Worm (Caenorhabditis elegans) whole organism, early embryonic: ENCODE results near the gene pid-1.

Experiments used
- B0310.2 ChIP-seq: sonication (generic microtip); optimal IDR thresholded peaks from 2 replicates; lab custom pipeline; 2016; ENCODE audit warnings: mild to moderate bottlenecking, missing genetic modification characterization, missing compliant biosample characterization
- aly-1 ChIP-seq: sonication (generic microtip); optimal IDR thresholded peaks from 2 replicates; lab custom pipeline; 2016; ENCODE audit warnings: missing genetic modification characterization, missing compliant biosample characterization
- ama-1 ChIP-seq: fragments of 150-350 bp; optimal IDR thresholded peaks from 2 replicates; lab custom pipeline; 2014
- ceh-13 ChIP-seq: fragments of 200-800 bp; sonication (Bioruptor generic); optimal IDR thresholded peaks from 2 replicates; lab custom pipeline; 2018; ENCODE audit warnings: mild to moderate bottlenecking, missing genetic modification characterization, missing compliant biosample characterization
- ceh-36 ChIP-seq: sonication (generic microtip); optimal IDR thresholded peaks from 2 replicates; lab custom pipeline; 2016; ENCODE audit warnings: missing genetic modification characterization, inconsistent platforms, missing compliant biosample characterization
- ets-7 ChIP-seq: sonication (generic microtip); optimal IDR thresholded peaks from 2 replicates; lab custom pipeline; 2016; ENCODE audit warnings: missing genotype, missing genetic modification characterization, missing compliant biosample characterization
- hmg-4 ChIP-seq: fragments of 200-800 bp; sonication (Bioruptor generic); optimal IDR thresholded peaks from 2 replicates; lab custom pipeline; 2018; ENCODE audit warnings: mild to moderate bottlenecking, missing genetic modification characterization, missing compliant biosample characterization
- pes-1 ChIP-seq: fragments of 200-800 bp; sonication (Bioruptor generic); IDR thresholded peaks from 2 replicates; pipeline ENCODE4 v1.3.6; 2022; ENCODE audit warnings: missing genetic modification reagents, missing genetic modification characterization, missing compliant biosample characterization
- scrt-1 ChIP-seq: fragments of 200-800 bp; sonication (Bioruptor generic); IDR thresholded peaks from 2 replicates; pipeline ENCODE4 v1.3.6; 2022; ENCODE audit warnings: missing genetic modification characterization, missing compliant biosample characterization
- sea-1 ChIP-seq: fragments of 200-800 bp; sonication (Bioruptor generic); conservative IDR thresholded peaks from 2 replicates; pipeline ENCODE4 v1.3.6; 2022; ENCODE audit warnings: missing genetic modification characterization, missing compliant biosample characterization
- tbx-11 ChIP-seq: fragments of 200-800 bp; sonication (Bioruptor generic); IDR thresholded peaks from 2 replicates; pipeline ENCODE4 v1.3.6; 2022; ENCODE audit warnings: missing genetic modification characterization, missing compliant biosample characterization
- tbx-37 ChIP-seq: fragments of 200-800 bp; sonication (Bioruptor generic); conservative IDR thresholded peaks from 2 replicates; pipeline ENCODE4 v1.3.6; 2022; ENCODE audit warnings: missing genetic modification reagents, missing genetic modification characterization, missing compliant biosample characterization
- tra-4 ChIP-seq: sonication (generic microtip); optimal IDR thresholded peaks from 2 replicates; lab custom pipeline; 2017; ENCODE audit warnings: missing genetic modification characterization, missing compliant biosample characterization

DNA sequence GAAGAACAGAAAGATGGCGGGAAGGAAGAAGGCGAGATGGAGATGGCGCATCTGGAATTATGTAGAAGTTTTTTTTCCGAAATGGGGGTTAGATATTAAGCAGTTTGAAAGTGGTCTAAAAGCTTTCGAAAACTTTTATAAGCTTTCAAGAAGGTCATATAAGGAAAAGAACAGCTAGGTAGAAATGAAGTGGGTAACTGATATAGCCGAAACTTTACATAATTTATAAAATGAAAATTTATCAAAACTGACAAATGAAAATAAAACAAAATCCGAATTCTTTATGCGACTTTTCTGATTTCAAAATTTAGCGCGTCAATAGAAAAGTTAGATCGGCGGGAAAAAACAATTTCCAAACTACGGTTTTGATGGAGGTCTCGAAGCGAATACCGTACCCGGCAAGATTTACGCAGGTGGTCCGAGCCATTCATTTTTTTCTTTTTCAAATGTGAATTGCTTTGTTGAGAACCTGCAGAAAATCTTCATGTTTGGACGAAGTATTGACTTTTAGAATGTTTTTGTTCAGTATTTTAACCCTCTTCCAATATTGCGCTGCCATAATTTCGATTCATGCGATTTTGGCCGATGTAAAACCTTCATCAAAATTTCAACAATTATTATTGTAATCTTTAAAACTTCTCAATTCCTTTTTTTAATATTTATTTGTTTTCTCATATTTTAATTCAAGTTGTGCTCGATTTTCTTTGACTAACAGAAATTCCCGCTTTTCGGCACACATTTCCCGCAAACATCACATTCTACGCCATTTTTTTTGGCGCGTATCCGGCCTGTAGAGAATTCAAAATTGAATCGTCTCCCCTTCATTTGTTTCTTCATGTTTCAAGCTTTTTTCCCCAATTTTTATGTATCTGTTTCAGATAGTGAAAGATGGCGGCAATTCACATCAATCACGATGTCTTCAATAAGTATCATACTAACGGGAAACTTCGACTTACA lies 26.4 kb downstream of the pid-1 start, which contains the start of the genes F18A1.7 and rpa-1:
- no peak for TF ChIP-seq tbx-37 (GFP tag; lab: Robert Waterston, UW)
- no peak for TF ChIP-seq pes-1
- no peak for TF ChIP-seq ama-1 (lab: Kevin White, UChicago)
- TF ChIP-seq tbx-11 (GFP tag; lab: Robert Waterston, UW): no peak
- TF ChIP-seq sea-1 (GFP tag; lab: Robert Waterston, UW): no peak
- no peak for TF ChIP-seq tra-4 (tag; lab: Kevin White, UChicago)
- TF ChIP-seq ceh-13 (GFP tag; lab: Kevin White, UChicago): no peak
- no peak for TF ChIP-seq ceh-36 (tag; lab: Kevin White, UChicago)
- TF ChIP-seq scrt-1 (GFP tag; lab: Robert Waterston, UW): no peak
- TF ChIP-seq aly-1 (tag; lab: Kevin White, UChicago): no peak
- no peak for TF ChIP-seq B0310.2
- TF ChIP-seq hmg-4 (GFP tag; lab: Kevin White, UChicago): no peak
- TF ChIP-seq ets-7: no peak
